Worm (Caenorhabditis elegans) whole organism, L3 larva: ENCODE data around the gene F43B10.1.

Source experiments
- R02D3.7 ChIP-seq: fragments of 150-350 bp; optimal IDR thresholded peaks from 2 replicates; lab custom pipeline; 2014; ENCODE audit warnings: missing biosample characterization, missing genetic modification characterization
- ZK546.5 ChIP-seq: sonication (generic microtip); optimal IDR thresholded peaks from 2 replicates; lab custom pipeline; 2017; ENCODE audit warnings: missing biosample characterization, missing genetic modification characterization
- ama-1 ChIP-seq: fragments of 150-350 bp; optimal IDR thresholded peaks from 2 replicates; lab custom pipeline; 2018
- ceh-82 ChIP-seq: fragments of 150-350 bp; optimal IDR thresholded peaks from 2 replicates; lab custom pipeline; 2014; ENCODE audit warnings: missing biosample characterization, missing genetic modification characterization
- ceh-9 ChIP-seq: sonication (generic microtip); optimal IDR thresholded peaks from 2 replicates; lab custom pipeline; 2018; ENCODE audit warnings: missing biosample characterization, missing genetic modification characterization
- daf-12 ChIP-seq: fragments of 150-350 bp; optimal IDR thresholded peaks from 2 replicates; lab custom pipeline; 2014; ENCODE audit warnings: missing biosample characterization, missing genetic modification reagents, missing genetic modification characterization
- egl-27 ChIP-seq: sonication (generic microtip); optimal IDR thresholded peaks from 4 replicates; lab custom pipeline; 2017; ENCODE audit warnings: missing biosample characterization, missing genetic modification reagents, missing genetic modification characterization
- elt-1 ChIP-seq: fragments of 150-350 bp; optimal IDR thresholded peaks from 2 replicates; lab custom pipeline; 2014; ENCODE audit warnings: missing biosample characterization, missing genetic modification characterization
- elt-2 ChIP-seq: sonication (generic microtip); optimal IDR thresholded peaks from 2 replicates; lab custom pipeline; 2016; ENCODE audit warnings: missing genetic modification reagents, mild to moderate bottlenecking, missing genetic modification characterization, missing compliant biosample characterization
- elt-3 ChIP-seq, 3 experiments: fragments of 150-350 bp in 1 of 3; sonication (generic microtip) in 2 of 3; optimal IDR thresholded peaks; 2 replicates in 2 of 3; 4 replicates in 1 of 3; lab custom pipeline; 2014 to 2017; ENCODE audit warnings: missing biosample characterization in 3 of 3, missing genetic modification characterization in 3 of 3
- fkh-10 ChIP-seq: sonication (generic microtip); optimal IDR thresholded peaks from 2 replicates; lab custom pipeline; 2017; ENCODE audit warnings: missing biosample characterization, missing genetic modification reagents, missing genetic modification characterization
- fkh-2 ChIP-seq: fragments of 150-350 bp; optimal IDR thresholded peaks from 2 replicates; lab custom pipeline; 2014; ENCODE audit warnings: missing biosample characterization, missing genetic modification reagents, missing genetic modification characterization
- fos-1 ChIP-seq: fragments of 150-350 bp; optimal IDR thresholded peaks from 2 replicates; lab custom pipeline; 2014; ENCODE audit warnings: missing biosample characterization, missing genetic modification characterization
- hmg-11 ChIP-seq: sonication (generic microtip); optimal IDR thresholded peaks from 2 replicates; lab custom pipeline; 2016; ENCODE audit warnings: missing genetic modification characterization, missing compliant biosample characterization
- jun-1 ChIP-seq: fragments of 150-350 bp; optimal IDR thresholded peaks from 2 replicates; lab custom pipeline; 2014; ENCODE audit warnings: missing biosample characterization, missing genetic modification reagents, missing genetic modification characterization
- lin-15B ChIP-seq: fragments of 150-350 bp; optimal IDR thresholded peaks from 2 replicates; lab custom pipeline; 2014; ENCODE audit warnings: missing biosample characterization, missing genetic modification characterization
- lin-39 ChIP-seq: fragments of 150-350 bp; optimal IDR thresholded peaks from 2 replicates; lab custom pipeline; 2018; ENCODE audit warnings: missing biosample characterization, missing genetic modification reagents, missing genetic modification characterization
- lsy-12 ChIP-seq: sonication (generic microtip); optimal IDR thresholded peaks from 2 replicates; lab custom pipeline; 2016; ENCODE audit warnings: mild to moderate bottlenecking, missing genetic modification characterization, missing compliant biosample characterization
- mml-1 ChIP-seq: fragments of 150-350 bp; sonication (generic microtip); optimal IDR thresholded peaks from 3 replicates; lab custom pipeline; 2014; ENCODE audit warnings: missing biosample characterization, missing genetic modification characterization
- nfya-1 ChIP-seq: sonication (generic microtip); optimal IDR thresholded peaks from 2 replicates; lab custom pipeline; 2017; ENCODE audit warnings: missing genetic modification characterization, mild to moderate bottlenecking, missing compliant biosample characterization, antibody characterized with exemption, moderate library complexity; ENCODE audit not compliant: insufficient read depth
- nhr-11 ChIP-seq: fragments of 150-350 bp; optimal IDR thresholded peaks from 2 replicates; lab custom pipeline; 2014; ENCODE audit warnings: missing biosample characterization, missing genetic modification characterization
- nhr-23 ChIP-seq: fragments of 150-350 bp; optimal IDR thresholded peaks from 2 replicates; lab custom pipeline; 2014; ENCODE audit warnings: missing biosample characterization, missing genetic modification reagents, missing genetic modification characterization
- nhr-237 ChIP-seq: fragments of 150-350 bp; optimal IDR thresholded peaks from 2 replicates; lab custom pipeline; 2014; ENCODE audit warnings: missing biosample characterization, missing genetic modification characterization
- nhr-25 ChIP-seq: sonication (generic microtip); optimal IDR thresholded peaks from 2 replicates; lab custom pipeline; 2017; ENCODE audit warnings: missing biosample characterization, missing genetic modification characterization
- nhr-28 ChIP-seq: fragments of 150-350 bp; optimal IDR thresholded peaks from 2 replicates; lab custom pipeline; 2014; ENCODE audit warnings: missing biosample characterization, missing genetic modification characterization
- nhr-43 ChIP-seq: sonication (generic microtip); optimal IDR thresholded peaks from 2 replicates; lab custom pipeline; 2016; ENCODE audit warnings: mild to moderate bottlenecking, missing genetic modification characterization, missing compliant biosample characterization; ENCODE audit not compliant: poor library complexity, severe bottlenecking
- nhr-67 ChIP-seq: fragments of 150-350 bp; optimal IDR thresholded peaks from 2 replicates; lab custom pipeline; 2014; ENCODE audit warnings: missing biosample characterization, missing genetic modification characterization
- pha-4 ChIP-seq: fragments of 150-350 bp; optimal IDR thresholded peaks from 2 replicates; lab custom pipeline; 2014; ENCODE audit warnings: missing biosample characterization, missing genetic modification reagents, missing genetic modification characterization
- pqm-1 ChIP-seq: fragments of 150-350 bp; optimal IDR thresholded peaks from 2 replicates; lab custom pipeline; 2017; ENCODE audit warnings: missing biosample characterization, missing genetic modification characterization, inconsistent platforms
- sea-2 ChIP-seq: fragments of 150-350 bp; sonication (generic microtip); optimal IDR thresholded peaks from 4 replicates; lab custom pipeline; 2014; ENCODE audit warnings: missing biosample characterization, missing genetic modification reagents, missing genetic modification characterization
- snpc-4 ChIP-seq: fragments of 150-350 bp; optimal IDR thresholded peaks from 2 replicates; lab custom pipeline; 2014; ENCODE audit warnings: missing biosample characterization, missing genetic modification characterization
- tbx-2 ChIP-seq: sonication (generic microtip); optimal IDR thresholded peaks from 2 replicates; lab custom pipeline; 2016; ENCODE audit warnings: mild to moderate bottlenecking, missing genetic modification characterization, missing compliant biosample characterization
- unc-39 ChIP-seq: sonication (generic microtip); optimal IDR thresholded peaks from 4 replicates; lab custom pipeline; 2017; ENCODE audit warnings: missing biosample characterization, missing genetic modification characterization
- unc-62 ChIP-seq: fragments of 150-350 bp; sonication (generic microtip); optimal IDR thresholded peaks from 4 replicates; lab custom pipeline; 2014; ENCODE audit warnings: missing biosample characterization, missing genetic modification reagents, missing genetic modification characterization
- ztf-11 ChIP-seq: fragments of 150-350 bp; optimal IDR thresholded peaks from 2 replicates; lab custom pipeline; 2014; ENCODE audit warnings: missing biosample characterization, missing genetic modification characterization

Gene F43B10.1

DNA sequence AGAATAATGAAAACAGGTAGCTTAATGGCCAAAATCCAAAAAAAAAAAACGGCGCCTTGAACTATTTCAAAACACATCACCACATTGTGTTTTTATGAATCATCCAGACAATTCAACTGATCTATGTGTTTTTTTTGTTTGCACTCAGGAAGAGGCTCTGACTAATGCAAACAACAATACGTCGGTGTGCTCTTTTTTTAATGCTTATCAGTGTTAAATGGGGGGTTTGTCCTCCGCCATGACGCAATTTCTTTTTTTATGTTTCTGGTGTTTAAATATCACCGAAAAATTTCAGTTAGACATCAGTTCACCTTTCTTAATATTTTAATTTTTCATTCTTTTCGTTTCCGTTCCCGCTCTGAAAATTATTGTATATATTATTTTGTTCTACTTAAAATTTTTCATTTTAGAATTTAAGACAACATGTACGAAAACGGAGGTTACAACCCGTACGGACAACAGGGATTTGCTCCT, 16.5 kb upstream of the F43B10.1 start, which contains the start of gene F22H10.2:
F22H10.2 (plus strand) TSS at position 424 of the 474 bp plus-strand sequence.
- TF ChIP-seq pqm-1 (tag; lab: Kevin White, UChicago) (peak; percentile 86), pha-4 (tag; lab: Kevin White, UChicago) (peak; percentile 65), hmg-11 (tag; lab: Kevin White, UChicago) (no peak), mml-1 (no peak), ceh-9 (tag; lab: Kevin White, UChicago) (no peak), fkh-10 (GFP tag; lab: Kevin White, UChicago) (no peak), ztf-11 (tag; lab: Kevin White, UChicago) (no peak), ama-1 (lab: Kevin White, UChicago) (no peak), egl-27 (tag; lab: Kevin White, UChicago) (no peak), jun-1 (tag; lab: Kevin White, UChicago) (peak; percentile 27), lsy-12 (tag; lab: Kevin White, UChicago) (no peak), nhr-67 (tag; lab: Kevin White, UChicago) (no peak), snpc-4 (tag; lab: Kevin White, UChicago) (no peak), nhr-25 (tag; lab: Kevin White, UChicago) (no peak), elt-2 (peak; percentile 80), sea-2 (GFP tag; lab: Kevin White, UChicago) (no peak), lin-39 (tag; lab: Kevin White, UChicago) (no peak)

ce11 chrX:16678097-16678496, 15.5 kb upstream of the F43B10.1 start:
- TF ChIP-seq nhr-11 (tag; lab: Kevin White, UChicago), result no peak
- peak; percentile 40 for TF ChIP-seq pqm-1 (tag; lab: Kevin White, UChicago)
- TF ChIP-seq elt-3 (tag; optimal IDR thresholded peaks at IDR 0.05; lab: Kevin White, UChicago), result no peak
- TF ChIP-seq pha-4 (tag; lab: Kevin White, UChicago), result peak; percentile 54
- no peak for TF ChIP-seq lsy-12 (tag; lab: Kevin White, UChicago)
- peak; percentile 54 for TF ChIP-seq elt-2

- TF ChIP-seq ZK546.5 (tag; lab: Kevin White, UChicago) (no peak), nhr-43 (tag; lab: Kevin White, UChicago) (no peak), nhr-23 (no peak), nfya-1 (tag; lab: Kevin White, UChicago) (no peak), ceh-82 (tag; lab: Kevin White, UChicago) (no peak), jun-1 (tag; lab: Kevin White, UChicago) (no peak), mml-1 (no peak), unc-39 (no peak), daf-12 (tag; lab: Kevin White, UChicago) (no peak), hmg-11 (tag; lab: Kevin White, UChicago) (no peak), elt-2 (peak; percentile 79), lin-39 (tag; lab: Kevin White, UChicago) (no peak), nhr-237 (tag; lab: Kevin White, UChicago) (no peak), nhr-67 (tag; lab: Kevin White, UChicago) (no peak), nhr-11 (tag; lab: Kevin White, UChicago) (no peak), tbx-2 (no peak), elt-1 (tag; lab: Kevin White, UChicago) (no peak), lin-15B (tag; lab: Kevin White, UChicago) (no peak), fos-1 (no peak), fkh-2 (tag; lab: Kevin White, UChicago) (no peak), nhr-25 (tag; lab: Kevin White, UChicago) (no peak), unc-62 (no peak), pha-4 (tag; lab: Kevin White, UChicago) (peak; percentile 52), lsy-12 (tag; lab: Kevin White, UChicago) (no peak), pqm-1 (tag; lab: Kevin White, UChicago) (peak; percentile 82)
Measured at ce11 chrX:16677672-16678071, 15.0 kb upstream of the F43B10.1 start, which contains the start of gene F22H10.3. Gene F22H10.3, minus strand, starts transcription at chrX:16677707.

DNA sequence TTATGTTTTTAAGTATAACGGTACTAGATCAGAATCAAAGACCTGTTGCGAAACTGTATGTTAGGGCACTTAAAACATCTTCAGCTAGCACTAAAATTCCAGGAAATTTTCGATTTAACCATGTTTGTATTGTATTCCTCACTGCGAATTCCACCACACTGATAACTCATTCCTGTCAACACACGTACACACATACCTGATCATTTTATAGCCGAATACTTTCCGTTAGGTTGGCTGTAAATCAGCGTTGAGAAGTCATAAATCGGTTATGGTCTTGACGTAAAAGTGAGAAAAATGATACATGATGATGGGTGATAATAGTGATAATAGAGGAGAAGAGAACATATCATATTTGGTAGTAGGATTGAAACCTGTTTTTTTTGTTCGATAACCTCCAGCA, 13.1 kb upstream of the F43B10.1 start:
- TF ChIP-seq elt-2 (peak; percentile 53), unc-39 (no peak), elt-3 (tag; optimal IDR thresholded peaks at IDR 0.05; lab: Kevin White, UChicago) (no peak), R02D3.7 (tag; lab: Kevin White, UChicago) (no peak), nhr-23 (no peak), nhr-25 (tag; lab: Kevin White, UChicago) (peak; percentile 30), nhr-28 (tag; lab: Kevin White, UChicago) (no peak), lin-39 (tag; lab: Kevin White, UChicago) (no peak), nfya-1 (tag; lab: Kevin White, UChicago) (no peak)
